Fruit fly (Drosophila melanogaster) whole organism, embryonic: ENCODE data around the gene CG5104.

Experiments
- B-H2 ChIP-seq: fragments of 200-800 bp; sonication (Bioruptor generic); optimal IDR thresholded peaks from 2 replicates; lab custom pipeline; 2018; ENCODE audit warnings: missing biosample characterization, mild to moderate bottlenecking, missing genetic modification characterization
- CG10209 ChIP-seq: fragments of 200-800 bp; sonication (Bioruptor generic); optimal IDR thresholded peaks from 3 replicates; lab custom pipeline; 2017; ENCODE audit warnings: missing biosample characterization, mild to moderate bottlenecking, missing genetic modification characterization, missing genetic modification reagents
- CG10462 ChIP-seq: fragments of 200-800 bp; sonication (Bioruptor generic); optimal IDR thresholded peaks from 2 replicates; lab custom pipeline; 2016; ENCODE audit warnings: missing biosample characterization, missing genetic modification characterization
- CG10565 ChIP-seq: fragments of 200-800 bp; sonication (Bioruptor generic); optimal IDR thresholded peaks from 3 replicates; lab custom pipeline; 2016; ENCODE audit warnings: missing biosample characterization, mild to moderate bottlenecking, missing genetic modification characterization
- CG10979 ChIP-seq: fragments of 200-800 bp; sonication (Bioruptor generic); optimal IDR thresholded peaks from 2 replicates; lab custom pipeline; 2018; ENCODE audit warnings: missing biosample characterization, mild to moderate bottlenecking, missing genetic modification characterization, moderate library complexity
- CG11504 ChIP-seq: fragments of 200-800 bp; sonication (Bioruptor generic); optimal IDR thresholded peaks from 3 replicates; lab custom pipeline; 2019; ENCODE audit warnings: missing biosample characterization, mild to moderate bottlenecking, missing genetic modification characterization, moderate library complexity
- CG12071 ChIP-seq: fragments of 200-800 bp; sonication (Bioruptor generic); optimal IDR thresholded peaks from 3 replicates; lab custom pipeline; 2018; ENCODE audit warnings: missing biosample characterization, mild to moderate bottlenecking, missing genetic modification characterization
- CG1233 ChIP-seq: fragments of 200-800 bp; sonication (Bioruptor generic); optimal IDR thresholded peaks from 4 replicates; lab custom pipeline; 2018; ENCODE audit warnings: missing biosample characterization, mild to moderate bottlenecking, missing genetic modification characterization
- CG13123 ChIP-seq: fragments of 200-800 bp; sonication (Bioruptor generic); optimal IDR thresholded peaks from 2 replicates; lab custom pipeline; 2016; ENCODE audit warnings: missing biosample characterization, missing genetic modification characterization
- CG14014 ChIP-seq: fragments of 200-800 bp; sonication (Bioruptor generic); IDR thresholded peaks from 2 replicates; pipeline ENCODE4 v1.3.6; 2022; ENCODE audit warnings: missing biosample characterization, missing genetic modification characterization
- CG14710 ChIP-seq: fragments of 200-800 bp; sonication (Bioruptor generic); optimal IDR thresholded peaks from 3 replicates; lab custom pipeline; 2019; ENCODE audit warnings: missing biosample characterization, mild to moderate bottlenecking, missing genetic modification characterization, moderate library complexity
- CG14860 ChIP-seq: fragments of 200-800 bp; sonication (Bioruptor generic); IDR thresholded peaks from 3 replicates; pipeline ENCODE4 v1.3.6; 2022; ENCODE audit warnings: missing biosample characterization, missing genetic modification characterization; ENCODE audit not compliant: partially characterized antibody
- CG1602 ChIP-seq: fragments of 200-800 bp; sonication (Bioruptor generic); optimal IDR thresholded peaks from 3 replicates; lab custom pipeline; 2016; ENCODE audit warnings: missing biosample characterization, missing genetic modification characterization
- CG1603 ChIP-seq: fragments of 200-800 bp; sonication (Bioruptor generic); optimal IDR thresholded peaks from 2 replicates; lab custom pipeline; 2019; ENCODE audit warnings: missing biosample characterization, mild to moderate bottlenecking, missing genetic modification characterization, moderate library complexity
- CG16779 ChIP-seq: fragments of 200-800 bp; sonication (Bioruptor generic); IDR thresholded peaks from 2 replicates; pipeline ENCODE4 v1.3.6; 2022; ENCODE audit warnings: missing biosample characterization, missing genetic modification characterization
- CG18011 ChIP-seq: fragments of 200-800 bp; sonication (Bioruptor generic); optimal IDR thresholded peaks from 2 replicates; lab custom pipeline; 2017; ENCODE audit warnings: missing biosample characterization, missing genetic modification characterization, mild to moderate bottlenecking, moderate library complexity, missing genotype
- CG2120 ChIP-seq: fragments of 200-800 bp; sonication (Bioruptor generic); optimal IDR thresholded peaks from 3 replicates; lab custom pipeline; 2016; ENCODE audit warnings: missing biosample characterization, missing genetic modification characterization
- CG3407 ChIP-seq: fragments of 200-800 bp; sonication (Bioruptor generic); optimal IDR thresholded peaks from 2 replicates; lab custom pipeline; 2018; ENCODE audit warnings: missing biosample characterization, mild to moderate bottlenecking, missing genetic modification characterization
- CG34376 ChIP-seq: fragments of 200-800 bp; sonication (Bioruptor generic); optimal IDR thresholded peaks from 2 replicates; lab custom pipeline; 2018; ENCODE audit warnings: missing biosample characterization, mild to moderate bottlenecking, missing genetic modification characterization
- CG8290 ChIP-seq, 3 experiments: fragments of 200-800 bp; sonication (Bioruptor generic); optimal IDR thresholded peaks; 2 replicates each; lab custom pipeline; 2016 to 2019; ENCODE audit warnings: missing biosample characterization in 3 of 3, missing genetic modification characterization in 3 of 3, mild to moderate bottlenecking in 2 of 3, moderate library complexity in 1 of 3
- E2f2 ChIP-seq: fragments of 200-800 bp; sonication (Bioruptor generic); IDR thresholded peaks from 2 replicates; pipeline ENCODE4 v1.3.6; 2022; ENCODE audit warnings: missing biosample characterization, missing genetic modification characterization
- HLH3B ChIP-seq: fragments of 200-800 bp; sonication (Bioruptor generic); IDR thresholded peaks from 2 replicates; pipeline ENCODE4 v1.3.6; 2022; ENCODE audit warnings: missing biosample characterization, missing genetic modification characterization
- Hmr ChIP-seq: fragments of 200-800 bp; sonication (Bioruptor generic); optimal IDR thresholded peaks from 3 replicates; lab custom pipeline; 2017; ENCODE audit warnings: mild to moderate bottlenecking, missing biosample characterization, missing genetic modification reagents, missing genetic modification characterization
- Lhr ChIP-seq: fragments of 200-800 bp; sonication (Bioruptor generic); optimal IDR thresholded peaks from 3 replicates; lab custom pipeline; 2017; ENCODE audit warnings: mild to moderate bottlenecking, missing biosample characterization, missing genetic modification reagents, missing genetic modification characterization
- MESR4 ChIP-seq: fragments of 200-800 bp; sonication (Bioruptor generic); optimal IDR thresholded peaks from 2 replicates; lab custom pipeline; 2018; ENCODE audit warnings: missing biosample characterization, mild to moderate bottlenecking, missing genetic modification characterization, moderate library complexity
- Myb ChIP-seq: fragments of 200-800 bp; sonication (Bioruptor generic); optimal IDR thresholded peaks from 2 replicates; lab custom pipeline; 2016; ENCODE audit warnings: missing biosample characterization, missing genetic modification characterization
- Sox102F ChIP-seq: fragments of 200-800 bp; sonication (Bioruptor generic); optimal IDR thresholded peaks from 2 replicates; lab custom pipeline; 2018; ENCODE audit warnings: missing biosample characterization, mild to moderate bottlenecking, missing genetic modification characterization, moderate library complexity
- Ssrp ChIP-seq: fragments of 200-800 bp; sonication (Bioruptor generic); optimal IDR thresholded peaks from 2 replicates; lab custom pipeline; 2018; ENCODE audit warnings: missing biosample characterization, mild to moderate bottlenecking, missing genetic modification characterization, moderate library complexity
- Trl ChIP-seq, 3 experiments: fragments of >200 bp in 2 of 3; fragments of 200-800 bp in 1 of 3; sonication (Bioruptor generic) in 1 of 3; optimal IDR thresholded peaks; 2 replicates in 1 of 3; 3 replicates in 2 of 3; lab custom pipeline; 2016 to 2017; ENCODE audit warnings: missing biosample characterization in 1 of 3, missing genetic modification characterization in 1 of 3
- Xrp1 ChIP-seq: fragments of 200-800 bp; sonication (Bioruptor generic); IDR thresholded peaks from 2 replicates; pipeline ENCODE4 v1.3.6; 2022; ENCODE audit warnings: missing biosample characterization, missing genetic modification characterization
- ato ChIP-seq: fragments of 200-800 bp; sonication (Bioruptor generic); IDR thresholded peaks from 2 replicates; pipeline ENCODE4 v1.3.6; 2022; ENCODE audit warnings: missing biosample characterization, missing genetic modification characterization; ENCODE audit not compliant: partially characterized antibody
- az2 ChIP-seq: fragments of 200-800 bp; sonication (Bioruptor generic); optimal IDR thresholded peaks from 3 replicates; lab custom pipeline; 2016; ENCODE audit warnings: missing biosample characterization, missing genetic modification characterization
- chn ChIP-seq: fragments of 200-800 bp; sonication (Bioruptor generic); optimal IDR thresholded peaks from 2 replicates; lab custom pipeline; 2016; ENCODE audit warnings: missing biosample characterization, missing genetic modification characterization
- crp ChIP-seq, 2 experiments: fragments of 200-800 bp; sonication (Bioruptor generic); optimal IDR thresholded peaks; 2 replicates in 1 of 2; 3 replicates in 1 of 2; lab custom pipeline; 2017; ENCODE audit warnings: missing biosample characterization in 2 of 2, missing genetic modification characterization in 2 of 2, mild to moderate bottlenecking in 1 of 2, moderate library complexity in 1 of 2
- dm ChIP-seq: fragments of 200-800 bp; sonication (Bioruptor generic); optimal IDR thresholded peaks from 3 replicates; lab custom pipeline; 2016; ENCODE audit warnings: missing biosample characterization, missing genetic modification characterization
- emc ChIP-seq: fragments of 200-800 bp; sonication (Bioruptor generic); optimal IDR thresholded peaks from 2 replicates; lab custom pipeline; 2016; ENCODE audit warnings: missing biosample characterization, missing genetic modification characterization
- gem ChIP-seq: fragments of 200-800 bp; sonication (Bioruptor generic); optimal IDR thresholded peaks from 2 replicates; lab custom pipeline; 2019; ENCODE audit warnings: missing biosample characterization, mild to moderate bottlenecking, missing genetic modification characterization, moderate library complexity
- gro ChIP-seq: fragments of 200-800 bp; sonication (Bioruptor generic); optimal IDR thresholded peaks from 2 replicates; lab custom pipeline; 2016; ENCODE audit warnings: missing biosample characterization, missing genetic modification characterization
- gsb ChIP-seq: fragments of 200-800 bp; sonication (Bioruptor generic); IDR thresholded peaks from 2 replicates; pipeline ENCODE4 v1.3.6; 2022; ENCODE audit warnings: missing biosample characterization, missing genetic modification characterization
- h ChIP-seq: fragments of >200 bp; optimal IDR thresholded peaks from 2 replicates; lab custom pipeline; 2017
- her ChIP-seq: fragments of 200-800 bp; sonication (Bioruptor generic); optimal IDR thresholded peaks from 2 replicates; lab custom pipeline; 2016; ENCODE audit warnings: missing biosample characterization, missing genetic modification characterization
- maf-S ChIP-seq: fragments of 200-800 bp; sonication (Bioruptor generic); optimal IDR thresholded peaks from 2 replicates; lab custom pipeline; 2016; ENCODE audit warnings: missing biosample characterization, missing genetic modification characterization
- mam ChIP-seq: fragments of 200-800 bp; sonication (Bioruptor generic); optimal IDR thresholded peaks from 3 replicates; lab custom pipeline; 2016; ENCODE audit warnings: missing biosample characterization, missing genetic modification characterization
- pita ChIP-seq: fragments of 200-800 bp; sonication (Bioruptor generic); optimal IDR thresholded peaks from 2 replicates; lab custom pipeline; 2017; ENCODE audit warnings: missing biosample characterization, mild to moderate bottlenecking, missing genetic modification characterization
- seq ChIP-seq: fragments of 200-800 bp; sonication (Bioruptor generic); IDR thresholded peaks from 2 replicates; pipeline ENCODE4 v1.3.6; 2022; ENCODE audit warnings: missing biosample characterization, missing genetic modification characterization
- shn ChIP-seq: fragments of 200-800 bp; sonication (Bioruptor generic); optimal IDR thresholded peaks from 3 replicates; lab custom pipeline; 2016; ENCODE audit warnings: missing biosample characterization, missing genetic modification characterization
- sima ChIP-seq: fragments of 200-800 bp; sonication (Bioruptor generic); optimal IDR thresholded peaks from 2 replicates; lab custom pipeline; 2016; ENCODE audit warnings: missing biosample characterization, missing genetic modification characterization
- slbo ChIP-seq: fragments of 200-800 bp; sonication (Bioruptor generic); IDR thresholded peaks from 2 replicates; pipeline ENCODE4 v1.3.6; 2022; ENCODE audit warnings: missing biosample characterization, missing genetic modification characterization
- sug ChIP-seq: fragments of 200-800 bp; optimal IDR thresholded peaks from 2 replicates; lab custom pipeline; 2019; ENCODE audit warnings: missing biosample characterization, mild to moderate bottlenecking, missing genetic modification characterization, moderate library complexity
- unpg ChIP-seq: fragments of 200-800 bp; sonication (Bioruptor generic); optimal IDR thresholded peaks from 3 replicates; lab custom pipeline; 2018; ENCODE audit warnings: missing biosample characterization, mild to moderate bottlenecking, missing genetic modification characterization, moderate library complexity
- yki ChIP-seq: fragments of >200 bp; optimal IDR thresholded peaks from 3 replicates; lab custom pipeline; 2018

Gene CG5104

dm6 chr3L:20520687-20521169 lies at the start of gene CG5104, which contains the start of gene mTerf3 (continued):
- no peak for TF ChIP-seq CG3407
- TF ChIP-seq Myb (GFP tag; lab: Kevin White, UChicago), result peak; percentile 56
- TF ChIP-seq CG12071 (GFP tag; lab: Kevin White, UChicago), result no peak
- TF ChIP-seq CG13123 (GFP tag; lab: Kevin White, UChicago), result no peak
- no peak for TF ChIP-seq Hmr (GFP tag; lab: Kevin White, UChicago)
- TF ChIP-seq Sox102F (GFP tag; lab: Kevin White, UChicago), result peak; percentile 0
- no peak for TF ChIP-seq h (lab: Kevin White, UChicago)
- peak; percentile 65 for TF ChIP-seq CG14710
- TF ChIP-seq yki, result no peak
- TF ChIP-seq gsb (GFP tag; lab: Robert Waterston, UW), result no peak
- no peak for TF ChIP-seq B-H2
- no peak for TF ChIP-seq CG18011
- peak; percentile 4 for TF ChIP-seq unpg (GFP tag; lab: Kevin White, UChicago)
- no peak for TF ChIP-seq CG14014
- peak; percentile 31 for TF ChIP-seq dm (GFP tag; lab: Kevin White, UChicago)
- TF ChIP-seq mam (GFP tag; lab: Kevin White, UChicago), result no peak
- TF ChIP-seq chn (GFP tag; lab: Kevin White, UChicago), result no peak
- no peak for TF ChIP-seq pita
- TF ChIP-seq MESR4 (GFP tag; lab: Kevin White, UChicago), result peak; percentile 43
- no peak for TF ChIP-seq sima (GFP tag; lab: Kevin White, UChicago)
- TF ChIP-seq shn (GFP tag; lab: Kevin White, UChicago), result no peak
- no peak for TF ChIP-seq emc (GFP tag; lab: Kevin White, UChicago)
- peak; percentile 61 for TF ChIP-seq CG11504 (tag; lab: Kevin White, UChicago)
- TF ChIP-seq ato (GFP tag; lab: Robert Waterston, UW), result no peak
- TF ChIP-seq CG10462 (GFP tag; lab: Kevin White, UChicago), result no peak
- peak; percentile 19 for TF ChIP-seq az2
- TF ChIP-seq CG1602, result no peak
- peak; percentile 57 for TF ChIP-seq Lhr (GFP tag; lab: Kevin White, UChicago)
- TF ChIP-seq CG10209 (GFP tag; lab: Kevin White, UChicago), result no peak
- no peak for TF ChIP-seq maf-S (GFP tag; lab: Kevin White, UChicago)
- peak; percentile 2 for TF ChIP-seq CG10979 (tag; lab: Kevin White, UChicago)
- TF ChIP-seq Trl (optimal IDR thresholded peaks at IDR 0.05; lab: Kevin White, UChicago), result no peak
- TF ChIP-seq Trl (GFP tag; optimal IDR thresholded peaks at IDR 0.05; lab: Kevin White, UChicago), result no peak
- peak; percentile 61 for TF ChIP-seq CG2120 (GFP tag; lab: Kevin White, UChicago)
- TF ChIP-seq her (GFP tag; lab: Kevin White, UChicago), result no peak
- no peak for TF ChIP-seq CG14860
- TF ChIP-seq CG34376 (GFP tag; lab: Kevin White, UChicago), result no peak
- 0 out of 2 replicates have a peak, but pooled peaks have one; percentile 32 for TF ChIP-seq slbo
- TF ChIP-seq seq (GFP tag; lab: Robert Waterston, UW), result no peak
- peak in 1 of 2 experiments; percentile 44 for TF ChIP-seq crp (GFP tag; optimal IDR thresholded peaks at IDR 0.05; lab: Kevin White, UChicago)
- TF ChIP-seq CG8290 (GFP tag; optimal IDR thresholded peaks at IDR 0.05; lab: Kevin White, UChicago), result peak; percentile 40
- TF ChIP-seq CG8290 (tag; optimal IDR thresholded peaks at IDR 0.05; lab: Kevin White, UChicago), result no peak
- no peak for TF ChIP-seq Xrp1
- TF ChIP-seq gro (GFP tag; lab: Kevin White, UChicago), result no peak
- TF ChIP-seq CG10565 (GFP tag; lab: Kevin White, UChicago), result no peak
- TF ChIP-seq Ssrp (tag; lab: Kevin White, UChicago), result peak; percentile 7
- no peak for TF ChIP-seq CG16779
- no peak for TF ChIP-seq CG1233 (GFP tag; lab: Kevin White, UChicago)
- TF ChIP-seq sug (tag; lab: Kevin White, UChicago), result peak; percentile 34
- peak; percentile 29 for TF ChIP-seq CG1603 (tag; lab: Kevin White, UChicago)
- TF ChIP-seq E2f2 (GFP tag; lab: Robert Waterston, UW), result peak; percentile 24
- TF ChIP-seq HLH3B (GFP tag; lab: Robert Waterston, UW), result no peak
- TF ChIP-seq gem (tag; lab: Kevin White, UChicago), result peak; percentile 56
